Worm (Caenorhabditis elegans): Measurements from ENCODE around the gene C06G3.3.

DNA sequence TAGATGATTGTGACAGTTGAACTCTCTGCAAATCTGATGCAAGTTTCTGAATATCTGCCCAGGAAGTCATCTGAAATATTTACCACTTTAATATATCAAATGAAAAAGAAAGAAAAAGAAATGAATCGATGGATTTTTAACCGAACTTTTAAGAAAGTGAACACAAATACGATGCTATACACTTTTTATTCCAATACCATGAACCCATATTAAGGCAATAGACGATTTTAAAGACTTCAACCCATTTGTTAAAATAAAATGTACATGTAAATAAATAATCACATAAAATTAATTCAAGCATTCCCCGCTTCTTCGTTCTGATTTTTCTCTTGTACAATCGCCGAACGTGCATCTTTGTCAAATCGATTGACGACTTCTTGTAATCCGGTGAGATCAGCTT lies 867 bp downstream of the C06G3.3 start, which contains the start of gene ufl-1:
- TF ChIP-seq isw-1 (GFP tag; IDR thresholded peaks at IDR 0.05) (no peak), nhr-85 (tag) (no peak), aly-2 (tag; optimal IDR thresholded peaks at IDR 0.05) (no peak), nhr-20 (tag; optimal IDR thresholded peaks at IDR 0.05) (no peak), blmp-1 (tag; optimal IDR thresholded peaks at IDR 0.05) (no peak), zag-1 (tag; optimal IDR thresholded peaks at IDR 0.05) (no peak), mep-1 (tag; optimal IDR thresholded peaks at IDR 0.05) (no peak), sptf-1 (tag; optimal IDR thresholded peaks at IDR 0.05) (no peak), unc-62 (GFP tag; optimal IDR thresholded peaks at IDR 0.05) (no peak), lin-39 (tag; optimal IDR thresholded peaks at IDR 0.05) (no peak), mdl-1 (tag; optimal IDR thresholded peaks at IDR 0.05) (no peak), lin-13 (GFP tag; optimal IDR thresholded peaks at IDR 0.05) (no peak), egl-13 (tag; optimal IDR thresholded peaks at IDR 0.05) (no peak)

Data from whole organism, L1 larva.